Worm (Caenorhabditis elegans): ENCODE data around the gene lmtr-5.
A peak's percentile ranks its signal among the peaks of the same experiment; 100 is the strongest.

lmtr-5 gene

ce11 chrIII:3183377-3183776 lies at the start of gene lmtr-5:
Gene lmtr-5 (plus strand): TSS chrIII:3183677.
- TF ChIP-seq him-1 (tag; optimal IDR thresholded peaks at IDR 0.05) (no peak), dao-5 (tag; optimal IDR thresholded peaks at IDR 0.05) (no peak), W03F9.2 (tag; optimal IDR thresholded peaks at IDR 0.05) (no peak)

DNA sequence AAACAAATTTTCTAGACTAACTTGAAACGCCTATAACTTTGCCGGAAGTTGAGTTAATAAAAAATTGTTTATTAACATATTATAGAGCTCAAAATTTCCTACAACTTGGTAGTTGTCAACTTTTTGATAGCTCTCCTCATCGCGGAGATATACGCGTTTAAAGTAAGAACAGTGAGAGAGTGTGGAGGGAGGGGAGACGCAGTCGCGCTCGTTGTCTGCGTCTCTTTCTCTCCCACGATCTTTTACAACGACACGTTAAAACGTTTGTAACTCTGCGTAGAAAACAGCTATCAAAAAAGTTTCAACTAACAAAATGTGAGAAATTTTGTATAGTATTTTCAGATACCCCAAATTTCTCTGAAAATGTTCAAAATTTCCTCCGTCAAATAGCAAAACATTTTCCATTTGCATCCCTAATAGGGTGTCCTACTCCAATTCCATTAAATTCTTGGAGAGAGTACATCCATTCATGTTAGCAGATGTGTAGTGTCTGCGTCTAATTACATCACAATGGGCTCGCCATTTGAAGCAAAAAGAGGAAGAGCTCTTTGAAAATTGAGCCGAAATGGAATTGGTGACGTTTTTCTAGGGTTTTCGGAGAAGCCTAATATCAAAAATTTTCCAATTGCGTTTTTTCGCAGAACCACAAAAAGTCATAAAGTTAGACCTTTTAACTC lies 47.0 kb upstream of the lmtr-5 start:
- TF ChIP-seq him-1 (tag; optimal IDR thresholded peaks at IDR 0.05) (no peak), dao-5 (tag; optimal IDR thresholded peaks at IDR 0.05) (no peak), W03F9.2 (tag; optimal IDR thresholded peaks at IDR 0.05) (no peak)

- TF ChIP-seq W03F9.2 (tag; optimal IDR thresholded peaks at IDR 0.05) (no peak), dao-5 (tag; optimal IDR thresholded peaks at IDR 0.05) (no peak), him-1 (tag; optimal IDR thresholded peaks at IDR 0.05) (no peak)
Observed at ce11 chrIII:3138087-3138486, 45.4 kb upstream of the lmtr-5 start.

DNA sequence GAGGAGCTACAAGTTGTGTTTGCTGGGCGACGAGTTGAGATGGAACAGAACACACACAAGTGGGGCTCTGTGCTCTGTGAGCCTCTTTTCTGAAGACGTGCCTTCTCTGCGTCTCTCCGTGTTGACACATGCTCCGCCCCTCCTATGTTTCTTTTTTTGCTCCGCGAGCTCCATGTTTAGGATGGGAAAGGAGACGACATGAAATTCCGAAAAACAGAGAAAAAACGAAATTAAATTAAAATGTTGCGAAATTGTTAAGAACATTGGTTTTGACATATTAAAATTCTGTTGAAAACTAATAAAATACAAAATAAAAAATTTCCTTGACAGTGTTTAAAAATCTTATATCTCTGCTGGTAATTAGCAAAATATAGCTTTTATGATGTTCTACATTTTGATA lies 44.3 kb upstream of the lmtr-5 start, which contains the start of gene mec-12:
TSS of gene mec-12 (minus strand) at position 91 of the 400 bp plus-strand sequence.
- TF ChIP-seq him-1 (tag; optimal IDR thresholded peaks at IDR 0.05) (peak; percentile 70), dao-5 (tag; optimal IDR thresholded peaks at IDR 0.05) (no peak), W03F9.2 (tag; optimal IDR thresholded peaks at IDR 0.05) (no peak)

ce11 chrIII:3140227-3140626 lies 43.2 kb upstream of the lmtr-5 start:
- TF ChIP-seq him-1 (tag; optimal IDR thresholded peaks at IDR 0.05) = no peak
- TF ChIP-seq W03F9.2 (tag; optimal IDR thresholded peaks at IDR 0.05) = no peak
- no peak for TF ChIP-seq dao-5 (tag; optimal IDR thresholded peaks at IDR 0.05)

DNA sequence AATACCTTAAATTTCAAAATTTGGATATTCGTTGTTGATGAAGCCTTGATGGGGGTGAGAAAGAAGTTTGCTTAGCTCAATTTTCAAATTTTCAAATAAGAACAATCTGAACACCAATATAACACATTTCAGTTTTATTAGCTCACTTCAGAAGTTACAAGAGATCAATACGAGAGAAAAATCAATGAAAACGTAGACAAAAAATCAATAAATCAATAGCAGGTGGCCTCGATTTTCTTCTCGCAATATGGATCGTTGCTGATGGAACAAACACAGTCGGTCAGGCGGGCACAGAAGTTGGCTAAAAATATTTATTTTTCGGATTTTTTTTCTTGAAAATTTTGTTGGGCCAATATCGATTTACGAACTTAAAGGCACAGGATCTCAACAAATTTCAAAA lies 41.4 kb upstream of the lmtr-5 start:
- TF ChIP-seq dao-5 (tag; optimal IDR thresholded peaks at IDR 0.05) = no peak

DNA sequence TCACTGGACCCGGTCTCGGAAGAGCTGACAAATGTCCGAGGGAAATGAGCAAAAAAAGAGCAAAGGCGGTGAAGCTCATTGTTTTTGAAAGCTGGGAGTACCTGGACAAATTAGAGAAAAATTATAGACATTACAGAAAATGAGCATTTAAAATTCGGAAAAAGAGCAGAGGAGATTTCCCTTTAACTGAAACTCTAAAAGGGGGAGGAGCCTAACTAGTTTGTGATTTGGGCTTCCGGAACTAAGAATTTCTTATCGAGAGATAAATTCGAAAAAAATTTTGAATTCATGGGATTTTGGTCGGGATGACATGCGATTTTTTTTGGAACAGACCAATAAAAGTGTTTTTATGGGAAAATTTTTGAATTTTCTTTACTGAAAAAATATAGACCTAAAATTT lies 39.8 kb upstream of the lmtr-5 start, which contains the start of gene C44B11.4:
TSS of gene C44B11.4 (minus strand) at position 101 of the 400 bp plus-strand sequence.
- TF ChIP-seq him-1 (tag; optimal IDR thresholded peaks at IDR 0.05) (no peak), W03F9.2 (tag; optimal IDR thresholded peaks at IDR 0.05) (no peak), dao-5 (tag; optimal IDR thresholded peaks at IDR 0.05) (no peak)

ce11 chrIII:3152848-3153247 lies 30.6 kb upstream of the lmtr-5 start, which contains the start of gene C44B11.6:
Gene C44B11.6 (plus strand): TSS chrIII:3153148.
- TF ChIP-seq him-1 (tag; optimal IDR thresholded peaks at IDR 0.05) = no peak
- no peak for TF ChIP-seq dao-5 (tag; optimal IDR thresholded peaks at IDR 0.05)
- no peak for TF ChIP-seq W03F9.2 (tag; optimal IDR thresholded peaks at IDR 0.05)

DNA sequence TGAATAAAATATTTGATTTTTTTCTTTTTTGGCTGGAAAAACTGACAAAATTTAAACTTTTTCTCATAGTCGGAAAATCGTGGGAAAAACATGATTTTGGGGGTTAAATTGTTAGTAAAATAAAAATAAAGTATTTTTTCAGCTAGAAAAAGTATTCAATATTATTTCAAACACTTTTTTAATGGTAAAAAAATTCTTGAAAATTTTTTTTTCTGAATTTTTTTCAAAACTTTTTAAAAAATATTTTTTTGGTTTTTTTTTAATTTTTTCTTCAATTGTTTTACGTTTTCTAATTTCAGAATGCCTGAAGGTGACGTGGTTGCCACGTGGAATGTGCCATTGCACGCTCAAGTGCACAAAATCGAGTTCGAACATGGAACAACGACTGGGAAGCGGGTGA lies 28.5 kb upstream of the lmtr-5 start, which contains the start of gene C44B11.1:
TSS of gene C44B11.1 (plus strand) at position 301 of the 400 bp plus-strand sequence.
- TF ChIP-seq him-1 (tag; optimal IDR thresholded peaks at IDR 0.05) = no peak
- TF ChIP-seq dao-5 (tag; optimal IDR thresholded peaks at IDR 0.05) = no peak

ce11 chrIII:3160490-3160889 lies 23.0 kb upstream of the lmtr-5 start:
- TF ChIP-seq him-1 (tag; optimal IDR thresholded peaks at IDR 0.05) = no peak
- TF ChIP-seq W03F9.2 (tag; optimal IDR thresholded peaks at IDR 0.05) = no peak
- no peak for TF ChIP-seq dao-5 (tag; optimal IDR thresholded peaks at IDR 0.05)

DNA sequence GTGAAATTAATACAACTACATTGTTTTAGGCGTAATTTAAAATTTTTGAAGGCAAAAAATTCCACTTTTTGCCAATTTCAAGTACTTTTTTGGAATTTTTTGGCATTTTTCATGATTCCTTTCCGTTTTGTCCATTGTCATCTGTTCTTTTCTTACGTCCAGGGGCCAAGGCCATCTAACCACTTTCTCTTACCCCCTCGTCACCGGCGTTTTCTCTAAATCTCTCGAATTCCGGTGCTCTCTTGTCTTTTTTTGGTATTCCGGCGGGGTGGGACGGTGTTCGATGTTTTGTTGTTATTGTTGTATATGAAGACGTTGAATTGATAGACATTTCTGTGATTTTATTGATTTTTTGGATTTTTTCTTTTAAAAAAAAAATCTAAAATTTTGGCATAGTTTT lies 21.9 kb upstream of the lmtr-5 start:
- TF ChIP-seq W03F9.2 (tag; optimal IDR thresholded peaks at IDR 0.05) (no peak), him-1 (tag; optimal IDR thresholded peaks at IDR 0.05) (no peak), dao-5 (tag; optimal IDR thresholded peaks at IDR 0.05) (no peak)

ce11 chrIII:3163448-3163847 lies 20.0 kb upstream of the lmtr-5 start:
- TF ChIP-seq W03F9.2 (tag; optimal IDR thresholded peaks at IDR 0.05) (no peak), him-1 (tag; optimal IDR thresholded peaks at IDR 0.05) (no peak), dao-5 (tag; optimal IDR thresholded peaks at IDR 0.05) (no peak)

DNA sequence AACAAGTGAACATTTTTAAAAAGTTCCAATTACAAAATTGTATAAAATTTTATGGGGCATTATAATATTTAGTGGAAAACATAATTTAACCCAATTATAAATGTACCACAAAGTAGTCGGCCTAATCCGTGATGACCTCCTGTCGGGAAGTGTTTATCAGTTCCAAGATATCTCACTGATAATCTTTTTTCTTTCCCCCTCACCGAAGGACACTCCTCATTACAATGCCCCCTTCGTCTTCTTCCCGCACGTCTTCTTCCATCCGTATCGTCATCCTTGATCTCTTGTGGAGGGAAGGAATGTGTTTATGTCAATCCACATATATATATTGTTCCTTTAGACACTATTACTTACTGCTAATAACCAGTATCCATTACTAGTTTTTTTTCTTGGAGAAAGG lies 18.2 kb upstream of the lmtr-5 start, which contains the start of gene R148.5:
TSS of gene R148.5 (plus strand) at position 331 of the 400 bp plus-strand sequence.
- TF ChIP-seq dao-5 (tag; optimal IDR thresholded peaks at IDR 0.05) = no peak
- no peak for TF ChIP-seq W03F9.2 (tag; optimal IDR thresholded peaks at IDR 0.05)
- TF ChIP-seq him-1 (tag; optimal IDR thresholded peaks at IDR 0.05) = no peak

ce11 chrIII:3169279-3169678 lies 14.2 kb upstream of the lmtr-5 start:
- no peak for TF ChIP-seq him-1 (tag; optimal IDR thresholded peaks at IDR 0.05)
- no peak for TF ChIP-seq dao-5 (tag; optimal IDR thresholded peaks at IDR 0.05)
- TF ChIP-seq W03F9.2 (tag; optimal IDR thresholded peaks at IDR 0.05) = no peak

ce11 chrIII:3170538-3170937 lies 12.9 kb upstream of the lmtr-5 start:
- no peak for TF ChIP-seq dao-5 (tag; optimal IDR thresholded peaks at IDR 0.05)
- no peak for TF ChIP-seq W03F9.2 (tag; optimal IDR thresholded peaks at IDR 0.05)
- no peak for TF ChIP-seq him-1 (tag; optimal IDR thresholded peaks at IDR 0.05)

Measured in whole organism, L4/young adult.